Fruit fly (Drosophila melanogaster) whole organism, embryonic: ENCODE measurements around the gene CG32425.
A peak's percentile ranks its signal among the peaks of the same experiment; 100 is the strongest.

Experiments used
- B-H1 ChIP-seq: fragments of 200-800 bp; sonication (Bioruptor generic); IDR thresholded peaks from 3 replicates; pipeline ENCODE4 v1.3.6; 2022; ENCODE audit warnings: missing biosample characterization, missing genetic modification characterization
- C15 ChIP-seq: fragments of 200-800 bp; sonication (Bioruptor generic); IDR thresholded peaks from 3 replicates; pipeline ENCODE4 v1.3.6; 2022; ENCODE audit warnings: missing biosample characterization, missing genetic modification characterization
- CG12104 ChIP-seq: fragments of 200-800 bp; sonication (Bioruptor generic); optimal IDR thresholded peaks from 3 replicates; lab custom pipeline; 2016; ENCODE audit warnings: missing biosample characterization, missing genetic modification characterization
- CG13123 ChIP-seq: fragments of 200-800 bp; sonication (Bioruptor generic); optimal IDR thresholded peaks from 2 replicates; lab custom pipeline; 2016; ENCODE audit warnings: missing biosample characterization, missing genetic modification characterization
- CG13287 ChIP-seq: fragments of 200-800 bp; sonication (Bioruptor generic); IDR thresholded peaks from 2 replicates; pipeline ENCODE4 v1.3.6; 2022; ENCODE audit warnings: missing biosample characterization, missing genetic modification characterization; ENCODE audit not compliant: partially characterized antibody
- CG15011 ChIP-seq: fragments of 200-800 bp; sonication (Bioruptor generic); optimal IDR thresholded peaks from 3 replicates; lab custom pipeline; 2018; ENCODE audit warnings: missing biosample characterization, mild to moderate bottlenecking, missing genetic modification characterization
- CG17612 ChIP-seq: fragments of 200-800 bp; sonication (Bioruptor generic); IDR thresholded peaks from 2 replicates; pipeline ENCODE4 v1.3.6; 2022; ENCODE audit warnings: missing biosample characterization, missing genetic modification characterization
- CG1832 ChIP-seq: fragments of 200-800 bp; sonication (Bioruptor generic); optimal IDR thresholded peaks from 2 replicates; lab custom pipeline; 2017; ENCODE audit warnings: missing biosample characterization, mild to moderate bottlenecking, missing genetic modification characterization, inconsistent platforms
- CG2889 ChIP-seq: fragments of 200-800 bp; sonication (Bioruptor generic); IDR thresholded peaks from 3 replicates; pipeline ENCODE4 v1.3.6; 2022; ENCODE audit warnings: missing biosample characterization, missing genetic modification characterization
- CG30020 ChIP-seq: fragments of 200-800 bp; optimal IDR thresholded peaks from 2 replicates; lab custom pipeline; 2019; ENCODE audit warnings: missing biosample characterization, mild to moderate bottlenecking, missing genetic modification characterization, moderate library complexity
- CG31224 ChIP-seq: fragments of 200-800 bp; sonication (Bioruptor generic); IDR thresholded peaks from 2 replicates; pipeline ENCODE4 v1.3.6; 2022; ENCODE audit warnings: missing biosample characterization, missing genetic modification characterization
- CG34422 ChIP-seq: fragments of 200-800 bp; sonication (Bioruptor generic); IDR thresholded peaks from 3 replicates; pipeline ENCODE4 v1.3.6; 2022; ENCODE audit warnings: missing biosample characterization, missing genetic modification characterization
- CG3995 ChIP-seq: fragments of 200-800 bp; sonication (Bioruptor generic); optimal IDR thresholded peaks from 3 replicates; lab custom pipeline; 2016; ENCODE audit warnings: missing biosample characterization, missing genetic modification characterization
- CG4360 ChIP-seq: fragments of 200-800 bp; sonication (Bioruptor generic); IDR thresholded peaks from 2 replicates; pipeline ENCODE4 v1.3.6; 2022; ENCODE audit warnings: missing biosample characterization, missing genetic modification characterization
- CG4617 ChIP-seq: fragments of 200-800 bp; sonication (Bioruptor generic); optimal IDR thresholded peaks from 3 replicates; lab custom pipeline; 2016; ENCODE audit warnings: missing biosample characterization, missing genetic modification characterization, borderline replicate concordance
- CG4707 ChIP-seq: fragments of 200-800 bp; sonication (Bioruptor generic); optimal IDR thresholded peaks from 2 replicates; lab custom pipeline; 2018; ENCODE audit warnings: missing biosample characterization, mild to moderate bottlenecking, missing genetic modification characterization, moderate library complexity
- CG4820 ChIP-seq: fragments of 200-800 bp; sonication (Bioruptor generic); optimal IDR thresholded peaks from 3 replicates; lab custom pipeline; 2016; ENCODE audit warnings: missing biosample characterization, missing genetic modification characterization
- CG6765 ChIP-seq: fragments of 200-800 bp; sonication (Bioruptor generic); optimal IDR thresholded peaks from 3 replicates; lab custom pipeline; 2017; ENCODE audit warnings: missing biosample characterization, mild to moderate bottlenecking, missing genetic modification characterization
- CG7271 ChIP-seq: fragments of 200-800 bp; sonication (Bioruptor generic); optimal IDR thresholded peaks from 2 replicates; lab custom pipeline; 2018; ENCODE audit warnings: missing biosample characterization, mild to moderate bottlenecking, missing genetic modification characterization, moderate library complexity
- CG7357 ChIP-seq: fragments of 200-800 bp; sonication (Bioruptor generic); IDR thresholded peaks from 3 replicates; pipeline ENCODE4 v1.3.6; 2022; ENCODE audit warnings: missing biosample characterization, missing genetic modification characterization
- CG8944 ChIP-seq: fragments of 200-800 bp; sonication (Bioruptor generic); optimal IDR thresholded peaks from 3 replicates; lab custom pipeline; 2016; ENCODE audit warnings: missing biosample characterization, missing genetic modification characterization
- Ets65A ChIP-seq: fragments of 200-800 bp; sonication (Bioruptor generic); peaks from one replicate; lab custom pipeline; 2016; ENCODE audit warnings: missing biosample characterization, missing genetic modification characterization
- H2.0 ChIP-seq: fragments of 200-800 bp; sonication (Bioruptor generic); IDR thresholded peaks from 2 replicates; pipeline ENCODE4 v1.3.6; 2022; ENCODE audit warnings: missing biosample characterization, missing genetic modification characterization
- Hmr ChIP-seq: fragments of 200-800 bp; sonication (Bioruptor generic); optimal IDR thresholded peaks from 3 replicates; lab custom pipeline; 2017; ENCODE audit warnings: mild to moderate bottlenecking, missing biosample characterization, missing genetic modification reagents, missing genetic modification characterization
- Lpt ChIP-seq: fragments of >200 bp; optimal IDR thresholded peaks from 2 replicates; lab custom pipeline; 2018; ENCODE audit warnings: missing biosample characterization, missing genetic modification characterization
- Sox102F ChIP-seq: fragments of 200-800 bp; sonication (Bioruptor generic); optimal IDR thresholded peaks from 2 replicates; lab custom pipeline; 2018; ENCODE audit warnings: missing biosample characterization, mild to moderate bottlenecking, missing genetic modification characterization, moderate library complexity
- Ssrp ChIP-seq: fragments of 200-800 bp; sonication (Bioruptor generic); optimal IDR thresholded peaks from 2 replicates; lab custom pipeline; 2018; ENCODE audit warnings: missing biosample characterization, mild to moderate bottlenecking, missing genetic modification characterization, moderate library complexity
- bab2 ChIP-seq: fragments of 200-800 bp; sonication (Bioruptor generic); optimal IDR thresholded peaks from 2 replicates; lab custom pipeline; 2016; ENCODE audit warnings: missing biosample characterization, missing genetic modification characterization
- bigmax ChIP-seq: fragments of 200-800 bp; sonication (Bioruptor generic); optimal IDR thresholded peaks from 2 replicates; lab custom pipeline; 2018; ENCODE audit warnings: missing biosample characterization, mild to moderate bottlenecking, missing genetic modification characterization
- caup ChIP-seq: fragments of 200-800 bp; sonication (Bioruptor generic); optimal IDR thresholded peaks from 3 replicates; lab custom pipeline; 2017; ENCODE audit warnings: missing biosample characterization, mild to moderate bottlenecking, missing genetic modification characterization, moderate library complexity; ENCODE audit not compliant: severe bottlenecking
- chif ChIP-seq, 2 experiments: fragments of 200-800 bp; sonication (Bioruptor generic); optimal IDR thresholded peaks; 3 replicates each; lab custom pipeline; 2016; ENCODE audit warnings: missing biosample characterization in 2 of 2, missing genetic modification characterization in 2 of 2
- chinmo ChIP-seq: fragments of 200-800 bp; sonication (Bioruptor generic); IDR thresholded peaks from 4 replicates; pipeline ENCODE4 v1.3.6; 2022; ENCODE audit warnings: missing biosample characterization, missing genetic modification characterization; ENCODE audit not compliant: partially characterized antibody
- dimm ChIP-seq: fragments of 200-800 bp; sonication (Bioruptor generic); IDR thresholded peaks from 2 replicates; pipeline ENCODE4 v1.3.6; 2022; ENCODE audit warnings: missing biosample characterization, missing genetic modification characterization
- dm ChIP-seq: fragments of 200-800 bp; sonication (Bioruptor generic); optimal IDR thresholded peaks from 3 replicates; lab custom pipeline; 2016; ENCODE audit warnings: missing biosample characterization, missing genetic modification characterization
- dmrt11E ChIP-seq: fragments of 200-800 bp; sonication (Bioruptor generic); optimal IDR thresholded peaks from 3 replicates; lab custom pipeline; 2018; ENCODE audit warnings: missing biosample characterization, mild to moderate bottlenecking, missing genetic modification characterization, moderate library complexity
- fd64A ChIP-seq: fragments of 200-800 bp; sonication (Bioruptor generic); optimal IDR thresholded peaks from 3 replicates; lab custom pipeline; 2018; ENCODE audit warnings: missing biosample characterization, mild to moderate bottlenecking, missing genetic modification characterization
- fru ChIP-seq: fragments of >200 bp; optimal IDR thresholded peaks from 2 replicates; lab custom pipeline; 2017
- ftz-f1 ChIP-seq: fragments of 200-800 bp; sonication (Bioruptor generic); optimal IDR thresholded peaks from 2 replicates; lab custom pipeline; 2016; ENCODE audit warnings: missing biosample characterization, missing genetic modification characterization
- knrl ChIP-seq: fragments of 200-800 bp; sonication (Bioruptor generic); IDR thresholded peaks from 3 replicates; pipeline ENCODE4 v1.3.6; 2022; ENCODE audit warnings: missing biosample characterization, missing genetic modification characterization; ENCODE audit not compliant: partially characterized antibody
- odd ChIP-seq: fragments of 200-800 bp; sonication (Bioruptor generic); optimal IDR thresholded peaks from 2 replicates; lab custom pipeline; 2017; ENCODE audit warnings: missing biosample characterization, mild to moderate bottlenecking, missing genetic modification characterization
- rib ChIP-seq: fragments of 200-800 bp; sonication (Bioruptor generic); IDR thresholded peaks from 2 replicates; pipeline ENCODE4 v1.3.6; 2022; ENCODE audit warnings: missing biosample characterization, missing genetic modification characterization
- run ChIP-seq: fragments of 200-800 bp; sonication (Bioruptor generic); optimal IDR thresholded peaks from 3 replicates; lab custom pipeline; 2018; ENCODE audit warnings: missing biosample characterization, mild to moderate bottlenecking, missing genetic modification characterization
- slou ChIP-seq: fragments of 200-800 bp; sonication (Bioruptor generic); optimal IDR thresholded peaks from 3 replicates; lab custom pipeline; 2016; ENCODE audit warnings: missing biosample characterization, missing genetic modification characterization
- sqz ChIP-seq: fragments of 200-800 bp; sonication (Bioruptor generic); optimal IDR thresholded peaks from 3 replicates; lab custom pipeline; 2018; ENCODE audit warnings: missing biosample characterization, mild to moderate bottlenecking, missing genetic modification characterization
- sr ChIP-seq: fragments of 200-800 bp; sonication (Bioruptor generic); IDR thresholded peaks from 3 replicates; pipeline ENCODE4 v1.3.6; 2022; ENCODE audit warnings: missing biosample characterization, missing genetic modification characterization
- ssp ChIP-seq: fragments of 200-800 bp; sonication (Bioruptor generic); IDR thresholded peaks from 2 replicates; pipeline ENCODE4 v1.3.6; 2022; ENCODE audit warnings: missing biosample characterization, missing genetic modification characterization
- stc ChIP-seq: fragments of 200-800 bp; sonication (Bioruptor generic); IDR thresholded peaks from 2 replicates; pipeline ENCODE4 v1.3.6; 2022; ENCODE audit warnings: missing biosample characterization, missing genetic modification characterization
- ttk ChIP-seq: fragments of 200-800 bp; sonication (Bioruptor generic); IDR thresholded peaks from 2 replicates; pipeline ENCODE4 v2.1.2; 2022; ENCODE audit warnings: missing biosample characterization, missing genetic modification characterization
- tx ChIP-seq: fragments of 200-800 bp; sonication (Bioruptor generic); optimal IDR thresholded peaks from 2 replicates; lab custom pipeline; 2016; ENCODE audit warnings: missing biosample characterization, missing genetic modification characterization
- z ChIP-seq: fragments of 200-800 bp; sonication (Bioruptor generic); IDR thresholded peaks from 3 replicates; pipeline ENCODE4 v1.3.6; 2022; ENCODE audit warnings: missing biosample characterization, missing genetic modification characterization
- zen ChIP-seq: fragments of 200-800 bp; sonication (Bioruptor generic); optimal IDR thresholded peaks from 3 replicates; lab custom pipeline; 2018; ENCODE audit warnings: missing biosample characterization, mild to moderate bottlenecking, missing genetic modification characterization, moderate library complexity

Gene CG32425

dm6 chr3L:20508136-20508635, 11.1 kb downstream of the CG32425 start (continued):
- peak; percentile 97 for TF ChIP-seq Hmr (GFP tag; lab: Kevin White, UChicago)
- TF ChIP-seq sr (GFP tag; lab: Robert Waterston, UW): no peak; the same call in 1 of the 3 replicates
- TF ChIP-seq CG4707: peak; percentile 66
- TF ChIP-seq CG31224 (GFP tag; lab: Robert Waterston, UW): peak; percentile 92
- TF ChIP-seq CG13123 (GFP tag; lab: Kevin White, UChicago): peak; percentile 77
- TF ChIP-seq dmrt11E (tag; lab: Kevin White, UChicago): peak; percentile 78
- peak; percentile 96 for TF ChIP-seq caup (GFP tag; lab: Kevin White, UChicago)
- peak; percentile 73 for TF ChIP-seq run (tag; lab: Kevin White, UChicago)
- peak; percentile 65 for TF ChIP-seq sqz (GFP tag; lab: Kevin White, UChicago)
- TF ChIP-seq B-H1: peak; percentile 84
- peak; percentile 84 for TF ChIP-seq Ssrp (tag; lab: Kevin White, UChicago)
- 0 out of 2 replicates have a peak, but pooled peaks have one; percentile 21 for TF ChIP-seq CG13287 (GFP tag; lab: Robert Waterston, UW)
- TF ChIP-seq fru (lab: Kevin White, UChicago): no peak
- 0 out of 2 replicates have a peak, but pooled peaks have one; percentile 12 for TF ChIP-seq CG4360 (GFP tag; lab: Robert Waterston, UW)
- TF ChIP-seq slou (GFP tag; lab: Kevin White, UChicago): peak; percentile 78
- peak; percentile 90 for TF ChIP-seq H2.0 (GFP tag; lab: Robert Waterston, UW)
- peak; percentile 92 for TF ChIP-seq rib
- peak; percentile 90 for TF ChIP-seq stc (GFP tag; lab: Robert Waterston, UW)
- TF ChIP-seq tx (GFP tag; lab: Kevin White, UChicago): peak; percentile 88
- peak; percentile 85 for TF ChIP-seq CG2889 (GFP tag; lab: Robert Waterston, UW)
- TF ChIP-seq dimm: peak; percentile 62
- peak; percentile 79 for TF ChIP-seq CG3995 (GFP tag; lab: Kevin White, UChicago)
- TF ChIP-seq ttk (GFP tag; lab: Robert Waterston, UW): peak; percentile 89; the same call in 1 of the 2 replicates
- TF ChIP-seq chif (GFP tag; optimal IDR thresholded peaks at IDR 0.05; lab: Kevin White, UChicago): peak; percentile 90 to 94
- peak; percentile 92 for TF ChIP-seq CG12104
- peak; percentile 58 for TF ChIP-seq fd64A (GFP tag; lab: Kevin White, UChicago)
- TF ChIP-seq CG15011 (GFP tag; lab: Kevin White, UChicago): peak; percentile 96
- no peak for TF ChIP-seq CG1832 (GFP tag; lab: Kevin White, UChicago)
- peak; percentile 94 for TF ChIP-seq bab2
- TF ChIP-seq CG6765 (GFP tag; lab: Kevin White, UChicago): peak; percentile 92
- TF ChIP-seq dm (GFP tag; lab: Kevin White, UChicago): peak; percentile 75
- peak; percentile 93 for TF ChIP-seq CG34422 (GFP tag; lab: Robert Waterston, UW)
- TF ChIP-seq CG7357 (GFP tag; lab: Robert Waterston, UW): peak; percentile 89
- peak; percentile 90 for TF ChIP-seq CG4820 (GFP tag; lab: Kevin White, UChicago)
- TF ChIP-seq odd (GFP tag; lab: Kevin White, UChicago): peak; percentile 82
- TF ChIP-seq bigmax: peak; percentile 30
- TF ChIP-seq ftz-f1 (GFP tag; lab: Kevin White, UChicago): peak; percentile 60
- TF ChIP-seq z (GFP tag; lab: Robert Waterston, UW): no peak
- TF ChIP-seq Ets65A: peak; percentile 99
- peak; percentile 59 for TF ChIP-seq CG4617 (GFP tag; lab: Kevin White, UChicago)
- TF ChIP-seq C15: peak; percentile 92
- peak; percentile 86 for TF ChIP-seq ssp
- peak; percentile 1 for TF ChIP-seq CG7271 (tag; lab: Kevin White, UChicago)
- TF ChIP-seq knrl: peak; percentile 63; the same call in 2 of the 3 replicates
- TF ChIP-seq CG30020 (tag; lab: Kevin White, UChicago): peak; percentile 49
- peak; percentile 88 for TF ChIP-seq CG8944
- peak; percentile 88 for TF ChIP-seq Sox102F (GFP tag; lab: Kevin White, UChicago)
- no peak for TF ChIP-seq Lpt (GFP tag; lab: Kevin White, UChicago)
- TF ChIP-seq chinmo (GFP tag; lab: Robert Waterston, UW): 0 out of 4 replicates have a peak, but pooled peaks have one; percentile 38
- TF ChIP-seq CG17612 (GFP tag; lab: Robert Waterston, UW): peak; percentile 91
- TF ChIP-seq zen (tag; lab: Kevin White, UChicago): peak; percentile 83
